Worm (Caenorhabditis elegans) whole organism, L2 larva: ENCODE measurements around the gene F22F1.3.
"Not testable (repeated sequence)": the region's sequence is repeated elsewhere in the genome, so short reads cannot be mapped to it uniquely, and the experiment has no call there.

Source experiments
- C34F6.9 ChIP-seq: fragments of 150-350 bp; optimal IDR thresholded peaks from 2 replicates; lab custom pipeline; 2014; ENCODE audit warnings: missing biosample characterization, missing genetic modification characterization
- F13H6.1 ChIP-seq: sonication (generic microtip); optimal IDR thresholded peaks from 2 replicates; lab custom pipeline; 2016; ENCODE audit warnings: missing genetic modification characterization, missing compliant biosample characterization
- R02D3.7 ChIP-seq: fragments of 150-350 bp; optimal IDR thresholded peaks from 2 replicates; lab custom pipeline; 2014; ENCODE audit warnings: missing biosample characterization, missing genetic modification characterization
- Y55F3AM.14 ChIP-seq: fragments of 200-800 bp; sonication (Bioruptor generic); optimal IDR thresholded peaks from 2 replicates; lab custom pipeline; 2018; ENCODE audit warnings: mild to moderate bottlenecking, missing genetic modification characterization, missing compliant biosample characterization
- ZK546.5 ChIP-seq: sonication (generic microtip); optimal IDR thresholded peaks from 2 replicates; lab custom pipeline; 2017; ENCODE audit warnings: missing biosample characterization, missing genetic modification characterization
- alr-1 ChIP-seq: fragments of 150-350 bp; optimal IDR thresholded peaks from 2 replicates; lab custom pipeline; 2014; ENCODE audit warnings: missing biosample characterization, missing genetic modification characterization
- aly-2 ChIP-seq: fragments of 150-350 bp; optimal IDR thresholded peaks from 2 replicates; lab custom pipeline; 2014; ENCODE audit warnings: missing biosample characterization, missing genetic modification characterization
- ama-1 ChIP-seq: fragments of 150-350 bp; optimal IDR thresholded peaks from 2 replicates; lab custom pipeline; 2018; ENCODE audit warnings: inconsistent platforms
- blmp-1 ChIP-seq: sonication (generic microtip); optimal IDR thresholded peaks from 2 replicates; lab custom pipeline; 2017; ENCODE audit warnings: missing genetic modification characterization, mild to moderate bottlenecking, missing compliant biosample characterization, antibody characterized with exemption, moderate library complexity; ENCODE audit not compliant: insufficient read depth
- ceh-16 ChIP-seq: fragments of 150-350 bp; optimal IDR thresholded peaks from 2 replicates; lab custom pipeline; 2014; ENCODE audit warnings: missing biosample characterization, missing genetic modification characterization
- ceh-82 ChIP-seq: fragments of 150-350 bp; optimal IDR thresholded peaks from 2 replicates; lab custom pipeline; 2014; ENCODE audit warnings: missing biosample characterization, missing genetic modification characterization
- dmd-4 ChIP-seq: sonication (generic microtip); optimal IDR thresholded peaks from 2 replicates; lab custom pipeline; 2017; ENCODE audit warnings: missing biosample characterization, missing genetic modification characterization
- egl-27 ChIP-seq: sonication (generic microtip); optimal IDR thresholded peaks from 3 replicates; lab custom pipeline; 2017; ENCODE audit warnings: missing biosample characterization, missing genetic modification reagents, missing genetic modification characterization
- elt-1 ChIP-seq: fragments of 150-350 bp; optimal IDR thresholded peaks from 2 replicates; lab custom pipeline; 2014; ENCODE audit warnings: missing biosample characterization, missing genetic modification characterization
- elt-3 ChIP-seq: sonication (generic microtip); optimal IDR thresholded peaks from 2 replicates; lab custom pipeline; 2017; ENCODE audit warnings: missing biosample characterization, missing genetic modification characterization
- fos-1 ChIP-seq: fragments of 150-350 bp; optimal IDR thresholded peaks from 2 replicates; lab custom pipeline; 2014; ENCODE audit warnings: missing biosample characterization, missing genetic modification characterization
- gmeb-1 ChIP-seq: fragments of 150-350 bp; optimal IDR thresholded peaks from 2 replicates; lab custom pipeline; 2014; ENCODE audit warnings: missing biosample characterization, missing genetic modification characterization
- lin-11 ChIP-seq: fragments of 150-350 bp; sonication (generic microtip); optimal IDR thresholded peaks from 2 replicates; lab custom pipeline; 2014; ENCODE audit warnings: missing biosample characterization, missing genetic modification characterization, inconsistent platforms, mixed read lengths
- lin-13 ChIP-seq: fragments of 150-350 bp; optimal IDR thresholded peaks from 2 replicates; lab custom pipeline; 2014; ENCODE audit warnings: missing biosample characterization, missing genetic modification reagents, missing genetic modification characterization
- lin-39 ChIP-seq: fragments of 150-350 bp; optimal IDR thresholded peaks from 2 replicates; lab custom pipeline; 2014; ENCODE audit warnings: missing biosample characterization, missing genetic modification reagents, missing genetic modification characterization
- lsy-2 ChIP-seq, 2 experiments: fragments of 150-350 bp in 1 of 2; sonication (generic microtip) in 1 of 2; optimal IDR thresholded peaks; 2 replicates each; lab custom pipeline; 2014 to 2017; ENCODE audit warnings: missing biosample characterization in 2 of 2, missing genetic modification characterization in 2 of 2
- mab-5 ChIP-seq: fragments of 150-350 bp; optimal IDR thresholded peaks from 2 replicates; lab custom pipeline; 2014; ENCODE audit warnings: missing biosample characterization, missing genetic modification characterization
- mbf-1 ChIP-seq: sonication (generic microtip); optimal IDR thresholded peaks from 2 replicates; lab custom pipeline; 2017; ENCODE audit warnings: missing biosample characterization, missing genetic modification characterization
- mdl-1 ChIP-seq, 2 experiments: fragments of 150-350 bp in 1 of 2; sonication (generic microtip) in 1 of 2; optimal IDR thresholded peaks; 2 replicates each; lab custom pipeline; 2017; ENCODE audit warnings: missing biosample characterization in 2 of 2, missing genetic modification characterization in 2 of 2
- nhr-10 ChIP-seq: sonication (generic microtip); optimal IDR thresholded peaks from 2 replicates; lab custom pipeline; 2017; ENCODE audit warnings: missing biosample characterization, missing genetic modification characterization
- nhr-11 ChIP-seq: fragments of 150-350 bp; optimal IDR thresholded peaks from 2 replicates; lab custom pipeline; 2014; ENCODE audit warnings: missing biosample characterization, missing genetic modification characterization
- nhr-12 ChIP-seq: fragments of 150-350 bp; optimal IDR thresholded peaks from 2 replicates; lab custom pipeline; 2014; ENCODE audit warnings: missing biosample characterization, missing genetic modification characterization
- nhr-129 ChIP-seq: fragments of 150-350 bp; optimal IDR thresholded peaks from 2 replicates; lab custom pipeline; 2014; ENCODE audit warnings: missing biosample characterization, missing genetic modification characterization
- nhr-23 ChIP-seq: fragments of 150-350 bp; optimal IDR thresholded peaks from 2 replicates; lab custom pipeline; 2014; ENCODE audit warnings: missing biosample characterization, missing genetic modification reagents, missing genetic modification characterization
- nhr-25 ChIP-seq: fragments of 150-350 bp; sonication (generic microtip); optimal IDR thresholded peaks from 3 replicates; lab custom pipeline; 2014; ENCODE audit warnings: missing biosample characterization, missing genetic modification characterization
- nhr-6 ChIP-seq: fragments of 150-350 bp; optimal IDR thresholded peaks from 2 replicates; lab custom pipeline; 2014; ENCODE audit warnings: missing biosample characterization, missing genetic modification characterization
- skn-1 ChIP-seq: sonication (generic microtip); optimal IDR thresholded peaks from 2 replicates; lab custom pipeline; 2017; ENCODE audit warnings: missing biosample characterization, missing genetic modification characterization
- sma-9 ChIP-seq, 2 experiments: fragments of 150-350 bp in 1 of 2; sonication (generic microtip) in 1 of 2; optimal IDR thresholded peaks; 2 replicates each; lab custom pipeline; 2014 to 2016; ENCODE audit warnings: missing genetic modification characterization in 2 of 2, mild to moderate bottlenecking in 1 of 2, missing biosample characterization in 1 of 2, missing compliant biosample characterization in 1 of 2, missing genetic modification reagents in 1 of 2, moderate library complexity in 1 of 2
- unc-39 ChIP-seq: fragments of 150-350 bp; optimal IDR thresholded peaks from 2 replicates; lab custom pipeline; 2014; ENCODE audit warnings: missing biosample characterization, missing genetic modification characterization
- unc-55 ChIP-seq: fragments of 150-350 bp; sonication (generic microtip); optimal IDR thresholded peaks from 3 replicates; lab custom pipeline; 2014; ENCODE audit warnings: missing biosample characterization, missing genetic modification reagents, missing genetic modification characterization
- unc-62 ChIP-seq: fragments of 150-350 bp; optimal IDR thresholded peaks from 2 replicates; lab custom pipeline; 2014; ENCODE audit warnings: missing biosample characterization, missing genetic modification reagents, missing genetic modification characterization
- zag-1 ChIP-seq: fragments of 150-350 bp; optimal IDR thresholded peaks from 2 replicates; lab custom pipeline; 2014; ENCODE audit warnings: missing biosample characterization, missing genetic modification characterization
- ztf-1 ChIP-seq: fragments of 200-800 bp; sonication (Bioruptor generic); conservative IDR thresholded peaks from 2 replicates; pipeline ENCODE4 v1.3.6; 2022; ENCODE audit warnings: missing genetic modification characterization, missing compliant biosample characterization
- ztf-11 ChIP-seq: sonication (generic microtip); optimal IDR thresholded peaks from 2 replicates; lab custom pipeline; 2017; ENCODE audit warnings: missing biosample characterization, missing genetic modification characterization
- ztf-4 ChIP-seq: fragments of 150-350 bp; optimal IDR thresholded peaks from 2 replicates; lab custom pipeline; 2014; ENCODE audit warnings: missing biosample characterization, missing genetic modification characterization

F22F1.3 gene

DNA sequence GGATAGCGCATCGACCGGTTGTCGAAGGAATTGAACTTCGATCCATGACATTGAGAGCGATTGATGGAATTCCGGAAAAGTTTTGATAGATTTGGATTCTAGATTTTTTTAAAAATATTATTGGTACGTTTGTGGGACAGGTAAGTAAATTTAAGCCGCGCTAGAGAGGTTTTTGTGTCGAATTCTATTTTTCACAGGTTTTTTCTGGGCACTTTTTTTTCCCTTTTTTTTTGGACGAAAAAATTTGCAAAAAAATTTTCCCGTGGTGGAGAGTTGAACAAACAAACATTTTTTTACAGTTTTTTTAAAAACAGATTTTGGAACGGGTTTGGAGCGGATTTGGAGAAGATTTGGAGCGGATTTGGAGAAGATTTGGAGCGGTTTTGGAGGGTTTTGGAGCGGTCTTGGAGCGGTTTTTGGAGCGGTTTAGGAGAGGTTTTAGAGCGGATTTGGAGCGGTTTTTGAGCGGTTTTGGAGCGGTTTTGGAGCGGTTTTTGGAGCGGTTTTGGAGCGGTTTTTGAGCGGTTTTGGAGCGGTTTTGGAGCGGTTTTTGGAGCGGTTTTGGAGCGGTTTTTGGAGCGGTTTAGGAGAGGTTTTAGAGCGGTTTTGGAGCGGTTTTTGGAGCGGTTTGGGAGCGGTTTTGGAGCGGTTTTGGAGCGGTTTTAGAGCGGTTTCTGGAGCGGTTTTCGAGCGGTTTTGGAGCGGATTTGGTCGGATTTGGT, 18.9 kb upstream of the F22F1.3 start, which contains the start of gene C17H11.4:
TSS of gene C17H11.4 (minus strand) at position 51 of the 722 bp plus-strand sequence.
- not testable (repeated sequence) for TF ChIP-seq zag-1; elt-3; ZK546.5 (tag; lab: Kevin White, UChicago)

DNA sequence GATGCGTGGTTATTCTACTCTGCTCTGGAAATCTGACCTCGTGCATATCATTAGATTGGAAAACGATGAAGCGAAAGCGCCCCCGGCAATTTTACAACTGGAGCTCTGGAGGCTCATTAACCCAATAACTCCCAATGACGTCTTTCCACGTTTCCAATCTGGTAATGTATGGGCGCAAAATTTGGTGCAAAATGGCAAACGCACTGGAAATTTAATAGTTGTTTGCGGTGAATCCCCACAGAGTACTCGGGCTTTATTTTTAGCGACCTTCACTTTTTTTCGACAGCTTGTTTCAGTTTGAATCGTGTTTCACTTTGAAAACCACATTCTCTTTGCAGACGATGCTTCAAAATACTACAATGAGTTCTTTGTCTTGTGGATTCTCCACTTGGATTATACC, 10.7 kb upstream of the F22F1.3 start, which contains the start of gene C17H11.1:
TSS of gene C17H11.1 (plus strand) at position 301 of the 400 bp plus-strand sequence.
- TF ChIP-seq ceh-16 (tag; lab: Kevin White, UChicago): no peak
- no peak for TF ChIP-seq elt-1 (tag; lab: Kevin White, UChicago)
- TF ChIP-seq, all 48 proteins: peak for 0

DNA sequence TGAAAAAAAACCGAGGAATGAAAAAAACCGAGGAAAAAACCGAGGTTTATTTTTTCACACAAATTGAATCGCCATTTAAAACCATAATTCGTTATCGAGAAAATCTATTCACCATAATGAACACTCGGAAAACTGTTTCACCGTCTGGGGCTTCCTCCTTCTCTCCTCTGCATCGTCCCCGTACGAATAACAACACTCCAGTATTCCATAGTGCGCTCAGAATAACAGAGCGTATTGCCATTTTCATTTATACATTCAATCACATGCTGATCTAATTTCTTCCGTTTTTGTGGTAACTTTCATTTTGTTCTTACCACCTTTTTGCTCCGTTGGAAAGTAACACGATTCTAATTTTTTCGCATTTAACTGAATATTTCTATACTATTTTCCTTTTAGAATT, 6.7 kb upstream of the F22F1.3 start, which contains the start of gene C17H11.2:
TSS of gene C17H11.2 (plus strand) at position 397 of the 400 bp plus-strand sequence.
- TF ChIP-seq fos-1 (tag; lab: Kevin White, UChicago): peak; percentile 32
- TF ChIP-seq mbf-1: no peak
- TF ChIP-seq nhr-11 (tag; lab: Kevin White, UChicago): no peak
- peak; percentile 20 for TF ChIP-seq sma-9 (GFP tag; optimal IDR thresholded peaks at IDR 0.05; lab: Kevin White, UChicago)
- TF ChIP-seq sma-9 (tag; optimal IDR thresholded peaks at IDR 0.05; lab: Kevin White, UChicago): no peak
- TF ChIP-seq lin-39 (tag; lab: Kevin White, UChicago): no peak
- TF ChIP-seq nhr-129 (tag; lab: Kevin White, UChicago): peak; percentile 47
- TF ChIP-seq C34F6.9 (tag; lab: Kevin White, UChicago): peak; percentile 39
- no peak for TF ChIP-seq blmp-1 (tag; lab: Kevin White, UChicago)

DNA sequence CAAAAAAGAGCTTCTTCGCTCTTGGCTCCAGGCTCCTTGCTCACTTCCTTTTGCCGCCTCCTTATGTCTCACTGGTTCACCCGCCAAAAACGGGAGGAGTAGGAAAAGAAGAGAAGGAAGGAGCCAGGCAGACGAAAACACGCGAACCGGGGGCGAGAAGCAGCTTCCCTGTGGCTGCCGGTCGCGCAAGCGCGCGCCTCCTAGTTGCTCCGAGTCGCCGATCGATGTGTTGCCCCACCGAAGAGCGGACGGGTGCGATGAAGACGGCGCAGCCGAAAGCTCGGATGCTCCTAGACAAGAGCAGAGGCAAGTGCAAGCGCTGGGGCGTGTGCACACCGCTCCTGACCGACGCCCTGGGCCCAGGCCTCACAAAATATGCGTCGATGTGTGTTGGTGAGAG, 682 bp upstream of the F22F1.3 start:
- TF ChIP-seq R02D3.7 (tag; lab: Kevin White, UChicago) (no peak), fos-1 (tag; lab: Kevin White, UChicago) (no peak), F13H6.1 (peak; percentile 48), alr-1 (no peak), ztf-1 (GFP tag; lab: Robert Waterston, UW) (0 out of 2 replicates have a peak, but pooled peaks have one; percentile 78), sma-9 (GFP tag; optimal IDR thresholded peaks at IDR 0.05; lab: Kevin White, UChicago) (peak; percentile 25), sma-9 (tag; optimal IDR thresholded peaks at IDR 0.05; lab: Kevin White, UChicago) (no peak), nhr-129 (tag; lab: Kevin White, UChicago) (peak; percentile 46), lsy-2 (tag; optimal IDR thresholded peaks at IDR 0.05; lab: Kevin White, UChicago) (peak; percentile 5 to 7), nhr-10 (tag; lab: Kevin White, UChicago) (no peak), lin-11 (tag; lab: Kevin White, UChicago) (peak; percentile 38), unc-55 (GFP tag; lab: Kevin White, UChicago) (peak; percentile 25), unc-62 (GFP tag; lab: Kevin White, UChicago) (no peak), ztf-4 (tag; lab: Kevin White, UChicago) (no peak), C34F6.9 (tag; lab: Kevin White, UChicago) (peak; percentile 30), egl-27 (peak; percentile 10), Y55F3AM.14 (GFP tag; lab: Kevin White, UChicago) (peak; percentile 40), zag-1 (peak; percentile 68), mdl-1 (tag; optimal IDR thresholded peaks at IDR 0.05; lab: Kevin White, UChicago) (peak; percentile 6 to 32)

DNA sequence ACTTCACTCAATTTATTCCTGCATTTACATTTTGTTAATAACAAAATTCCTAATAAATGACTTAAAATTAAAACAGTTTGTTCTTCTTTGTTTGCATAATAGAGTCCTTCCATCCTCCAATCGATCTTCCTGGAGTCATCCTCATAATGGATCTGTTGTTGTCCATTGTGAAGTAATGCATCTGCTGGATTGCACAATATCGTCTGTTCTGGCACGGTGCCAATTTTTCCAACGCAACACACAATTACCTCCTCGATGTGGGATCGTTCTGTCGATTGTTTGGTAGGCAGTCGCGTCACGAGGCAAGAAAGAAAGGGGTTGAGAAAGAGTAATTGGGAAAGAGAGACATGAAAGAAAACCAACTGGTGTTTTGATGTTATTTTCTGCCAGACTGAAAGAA, 2.9 kb downstream of the F22F1.3 start:
- TF ChIP-seq lin-13 (GFP tag; lab: Kevin White, UChicago) (no peak), alr-1 (no peak), ztf-11 (tag; lab: Kevin White, UChicago) (no peak), lsy-2 (tag; optimal IDR thresholded peaks at IDR 0.05; lab: Kevin White, UChicago) (peak in 1 of 2 experiments; percentile 13), mbf-1 (no peak), ZK546.5 (tag; lab: Kevin White, UChicago) (no peak), nhr-6 (tag; lab: Kevin White, UChicago) (peak; percentile 3), gmeb-1 (tag; lab: Kevin White, UChicago) (no peak), mab-5 (tag; lab: Kevin White, UChicago) (peak; percentile 59), elt-1 (tag; lab: Kevin White, UChicago) (no peak), aly-2 (tag; lab: Kevin White, UChicago) (no peak), R02D3.7 (tag; lab: Kevin White, UChicago) (no peak), skn-1 (tag; lab: Kevin White, UChicago) (no peak), nhr-23 (tag; lab: Kevin White, UChicago) (no peak), ceh-16 (tag; lab: Kevin White, UChicago) (no peak), fos-1 (tag; lab: Kevin White, UChicago) (no peak), ceh-82 (tag; lab: Kevin White, UChicago) (no peak), sma-9 (GFP tag; optimal IDR thresholded peaks at IDR 0.05; lab: Kevin White, UChicago) (no peak), sma-9 (tag; optimal IDR thresholded peaks at IDR 0.05; lab: Kevin White, UChicago) (no peak), nhr-25 (peak; percentile 55), unc-39 (tag; lab: Kevin White, UChicago) (no peak), lin-39 (tag; lab: Kevin White, UChicago) (no peak), zag-1 (no peak), ama-1 (lab: Kevin White, UChicago) (peak; percentile 16), lin-11 (tag; lab: Kevin White, UChicago) (no peak), nhr-12 (tag; lab: Kevin White, UChicago) (no peak), C34F6.9 (tag; lab: Kevin White, UChicago) (no peak), dmd-4 (no peak), elt-3 (no peak), unc-55 (GFP tag; lab: Kevin White, UChicago) (peak; percentile 7), nhr-10 (tag; lab: Kevin White, UChicago) (no peak), egl-27 (no peak)
